Fruit fly (Drosophila melanogaster) whole organism, embryonic: Measurements from ENCODE around the gene CG6023.

ENCODE experiments used
- Atf-2 ChIP-seq: fragments of 200-800 bp; sonication (Bioruptor generic); optimal IDR thresholded peaks from 2 replicates; lab custom pipeline; 2016; ENCODE audit warnings: missing biosample characterization, missing genetic modification characterization
- Atf3 ChIP-seq: fragments of 200-800 bp; sonication (Bioruptor generic); optimal IDR thresholded peaks from 3 replicates; lab custom pipeline; 2016; ENCODE audit warnings: missing biosample characterization, missing genetic modification characterization
- CG11723 ChIP-seq: fragments of 200-800 bp; sonication (Bioruptor generic); optimal IDR thresholded peaks from 2 replicates; lab custom pipeline; 2017; ENCODE audit warnings: missing biosample characterization, mild to moderate bottlenecking, missing genetic modification characterization
- CG12155 ChIP-seq: fragments of 200-800 bp; sonication (Bioruptor generic); optimal IDR thresholded peaks from 3 replicates; lab custom pipeline; 2016; ENCODE audit warnings: missing biosample characterization, missing genetic modification characterization
- CG13424 ChIP-seq: fragments of 200-800 bp; sonication (Bioruptor generic); optimal IDR thresholded peaks from 2 replicates; lab custom pipeline; 2019; ENCODE audit warnings: missing biosample characterization, mild to moderate bottlenecking, missing genetic modification characterization, moderate library complexity
- CG15073 ChIP-seq: fragments of 200-800 bp; sonication (Bioruptor generic); optimal IDR thresholded peaks from 2 replicates; lab custom pipeline; 2016; ENCODE audit warnings: missing biosample characterization, missing genetic modification characterization
- CG16813 ChIP-seq: fragments of 200-800 bp; sonication (Bioruptor generic); IDR thresholded peaks from 3 replicates; pipeline ENCODE4 v1.3.6; 2022; ENCODE audit warnings: missing biosample characterization, missing genetic modification characterization; ENCODE audit not compliant: partially characterized antibody
- CG17186 ChIP-seq: fragments of 200-800 bp; sonication (Bioruptor generic); optimal IDR thresholded peaks from 3 replicates; lab custom pipeline; 2017; ENCODE audit warnings: missing biosample characterization, missing genetic modification reagents, missing genetic modification characterization
- CG18476 ChIP-seq: fragments of 200-800 bp; sonication (Bioruptor generic); optimal IDR thresholded peaks from 2 replicates; lab custom pipeline; 2016; ENCODE audit warnings: missing biosample characterization, mild to moderate bottlenecking, missing genetic modification characterization
- CG18764 ChIP-seq: fragments of 200-800 bp; sonication (Bioruptor generic); optimal IDR thresholded peaks from 3 replicates; lab custom pipeline; 2016; ENCODE audit warnings: missing biosample characterization, missing genetic modification characterization
- CG2712 ChIP-seq: fragments of 200-800 bp; optimal IDR thresholded peaks from 3 replicates; lab custom pipeline; 2019; ENCODE audit warnings: missing biosample characterization, mild to moderate bottlenecking, missing genetic modification characterization, moderate library complexity
- CG32772 ChIP-seq: fragments of 200-800 bp; sonication (Bioruptor generic); IDR thresholded peaks from 2 replicates; pipeline ENCODE4 v1.3.6; 2022; ENCODE audit warnings: missing biosample characterization, missing genetic modification characterization
- CG3847 ChIP-seq: fragments of 200-800 bp; sonication (Bioruptor generic); IDR thresholded peaks from 2 replicates; pipeline ENCODE4 v1.3.6; 2022; ENCODE audit warnings: missing biosample characterization, missing genetic modification characterization
- CG5245 ChIP-seq: fragments of 200-800 bp; sonication (Bioruptor generic); optimal IDR thresholded peaks from 3 replicates; lab custom pipeline; 2016; ENCODE audit warnings: missing biosample characterization, missing genetic modification characterization
- CG7786 ChIP-seq: fragments of 200-800 bp; sonication (Bioruptor generic); optimal IDR thresholded peaks from 2 replicates; lab custom pipeline; 2016; ENCODE audit warnings: missing biosample characterization, missing genetic modification characterization
- CG8290 ChIP-seq, 3 experiments: fragments of 200-800 bp; sonication (Bioruptor generic); optimal IDR thresholded peaks; 2 replicates each; lab custom pipeline; 2016 to 2019; ENCODE audit warnings: missing biosample characterization in 3 of 3, missing genetic modification characterization in 3 of 3, mild to moderate bottlenecking in 2 of 3, moderate library complexity in 1 of 3
- CG9437 ChIP-seq: fragments of 200-800 bp; sonication (Bioruptor generic); optimal IDR thresholded peaks from 2 replicates; lab custom pipeline; 2018; ENCODE audit warnings: missing biosample characterization, mild to moderate bottlenecking, missing genetic modification characterization
- CG9817 ChIP-seq: fragments of 200-800 bp; sonication (Bioruptor generic); optimal IDR thresholded peaks from 2 replicates; lab custom pipeline; 2018; ENCODE audit warnings: missing biosample characterization, mild to moderate bottlenecking, missing genetic modification characterization, moderate library complexity
- CrebB ChIP-seq: fragments of 200-800 bp; sonication (Bioruptor generic); optimal IDR thresholded peaks from 3 replicates; lab custom pipeline; 2018; ENCODE audit warnings: missing biosample characterization, mild to moderate bottlenecking, missing genetic modification characterization
- Ets65A ChIP-seq: fragments of 200-800 bp; sonication (Bioruptor generic); peaks from one replicate; lab custom pipeline; 2016; ENCODE audit warnings: missing biosample characterization, missing genetic modification characterization
- Gug ChIP-seq: fragments of 200-800 bp; sonication (Bioruptor generic); IDR thresholded peaks from 4 replicates; pipeline ENCODE4 v1.3.6; 2022; ENCODE audit warnings: missing biosample characterization, missing genetic modification characterization
- H15 ChIP-seq: fragments of 200-800 bp; sonication (Bioruptor generic); IDR thresholded peaks from 3 replicates; pipeline ENCODE4 v1.3.6; 2022; ENCODE audit warnings: missing biosample characterization, missing genetic modification characterization
- HLH4C ChIP-seq: fragments of 200-800 bp; sonication (Bioruptor generic); IDR thresholded peaks from 3 replicates; pipeline ENCODE4 v1.3.6; 2022; ENCODE audit warnings: missing biosample characterization, missing genetic modification characterization; ENCODE audit not compliant: partially characterized antibody
- HLH54F ChIP-seq: fragments of 200-800 bp; sonication (Bioruptor generic); optimal IDR thresholded peaks from 3 replicates; lab custom pipeline; 2016; ENCODE audit warnings: missing biosample characterization, missing genetic modification characterization
- Hey ChIP-seq: fragments of 200-800 bp; sonication (Bioruptor generic); optimal IDR thresholded peaks from 3 replicates; lab custom pipeline; 2018; ENCODE audit warnings: missing biosample characterization, mild to moderate bottlenecking, missing genetic modification characterization
- HmgD ChIP-seq: fragments of 200-800 bp; sonication (Bioruptor generic); optimal IDR thresholded peaks from 3 replicates; lab custom pipeline; 2016; ENCODE audit warnings: missing biosample characterization, missing genetic modification characterization
- HmgZ ChIP-seq: fragments of 200-800 bp; sonication (Bioruptor generic); optimal IDR thresholded peaks from 2 replicates; lab custom pipeline; 2018; ENCODE audit warnings: missing biosample characterization, mild to moderate bottlenecking, missing genetic modification characterization
- MBD-R2 ChIP-seq: fragments of 200-800 bp; sonication (Bioruptor generic); IDR thresholded peaks from 2 replicates; pipeline ENCODE4 v1.3.6; 2022; ENCODE audit warnings: missing biosample characterization, missing genetic modification characterization
- Mrtf ChIP-seq: fragments of 200-800 bp; sonication (Bioruptor generic); IDR thresholded peaks from 3 replicates; pipeline ENCODE4 v1.3.6; 2022; ENCODE audit warnings: missing biosample characterization, missing genetic modification characterization
- NC2β ChIP-seq: fragments of 200-800 bp; sonication (Bioruptor generic); optimal IDR thresholded peaks from 2 replicates; lab custom pipeline; 2016; ENCODE audit warnings: missing biosample characterization, missing genetic modification characterization
- Xbp1 ChIP-seq: fragments of 200-800 bp; sonication (Bioruptor generic); optimal IDR thresholded peaks from 3 replicates; lab custom pipeline; 2016; ENCODE audit warnings: missing biosample characterization, mild to moderate bottlenecking, missing genetic modification characterization
- ab ChIP-seq: fragments of 200-800 bp; sonication (Bioruptor generic); optimal IDR thresholded peaks from 2 replicates; lab custom pipeline; 2016; ENCODE audit warnings: missing biosample characterization, missing genetic modification characterization
- aop ChIP-seq: fragments of 200-800 bp; sonication (Bioruptor generic); IDR thresholded peaks from 2 replicates; pipeline ENCODE4 v1.3.6; 2022; ENCODE audit warnings: missing biosample characterization, missing genetic modification characterization
- bab2 ChIP-seq: fragments of 200-800 bp; sonication (Bioruptor generic); optimal IDR thresholded peaks from 2 replicates; lab custom pipeline; 2016; ENCODE audit warnings: missing biosample characterization, missing genetic modification characterization
- bowl ChIP-seq: fragments of 200-800 bp; sonication (Bioruptor generic); IDR thresholded peaks from 2 replicates; pipeline ENCODE4 v1.3.6; 2022; ENCODE audit warnings: missing biosample characterization, missing genetic modification characterization
- caup ChIP-seq: fragments of 200-800 bp; sonication (Bioruptor generic); optimal IDR thresholded peaks from 3 replicates; lab custom pipeline; 2017; ENCODE audit warnings: missing biosample characterization, mild to moderate bottlenecking, missing genetic modification characterization, moderate library complexity; ENCODE audit not compliant: severe bottlenecking
- cg ChIP-seq: fragments of 200-800 bp; sonication (Bioruptor generic); optimal IDR thresholded peaks from 3 replicates; lab custom pipeline; 2019; ENCODE audit warnings: missing biosample characterization, mild to moderate bottlenecking, missing genetic modification characterization, moderate library complexity
- chn ChIP-seq: fragments of 200-800 bp; sonication (Bioruptor generic); optimal IDR thresholded peaks from 2 replicates; lab custom pipeline; 2016; ENCODE audit warnings: missing biosample characterization, missing genetic modification characterization
- cwo ChIP-seq: fragments of 200-800 bp; sonication (Bioruptor generic); optimal IDR thresholded peaks from 3 replicates; lab custom pipeline; 2017; ENCODE audit warnings: missing biosample characterization, missing genetic modification characterization, mild to moderate bottlenecking, moderate library complexity, missing genetic modification reagents
- dmrt99B ChIP-seq: fragments of 200-800 bp; sonication (Bioruptor generic); optimal IDR thresholded peaks from 2 replicates; lab custom pipeline; 2018; ENCODE audit warnings: missing biosample characterization, mild to moderate bottlenecking, missing genetic modification characterization, moderate library complexity
- insv ChIP-seq, 2 experiments: fragments of 200-800 bp; sonication (Bioruptor generic); optimal IDR thresholded peaks; 3 replicates each; lab custom pipeline; 2016 to 2018; ENCODE audit warnings: missing biosample characterization in 2 of 2, missing genetic modification characterization in 2 of 2
- lov ChIP-seq, 2 experiments: fragments of 200-800 bp in 1 of 2; fragments of >200 bp in 1 of 2; sonication (Bioruptor generic) in 1 of 2; IDR thresholded peaks in 1 of 2; optimal IDR thresholded peaks in 1 of 2; 2 replicates in 1 of 2; 3 replicates in 1 of 2; pipeline versions ENCODE4 v1.3.6 to Lab custom; 2017 to 2022; ENCODE audit warnings: missing biosample characterization in 1 of 2, missing genetic modification characterization in 1 of 2
- mirr ChIP-seq: fragments of 200-800 bp; sonication (Bioruptor generic); optimal IDR thresholded peaks from 3 replicates; lab custom pipeline; 2018; ENCODE audit warnings: missing biosample characterization, mild to moderate bottlenecking, missing genetic modification characterization
- nom ChIP-seq: fragments of 200-800 bp; sonication (Bioruptor generic); optimal IDR thresholded peaks from 2 replicates; lab custom pipeline; 2017; ENCODE audit warnings: missing biosample characterization, missing genetic modification characterization, mild to moderate bottlenecking, moderate library complexity, missing genetic modification reagents
- pan ChIP-seq, 4 experiments: fragments of >200 bp in 3 of 4; fragments of 200-800 bp in 1 of 4; sonication (Bioruptor generic) in 1 of 4; optimal IDR thresholded peaks in 3 of 4; IDR thresholded peaks in 1 of 4; 2 replicates each; pipeline versions ENCODE4 v1.3.6 to Lab custom; 2017 to 2022; ENCODE audit warnings: missing biosample characterization in 2 of 4, missing genetic modification characterization in 2 of 4, mixed read lengths in 1 of 4
- run ChIP-seq: fragments of 200-800 bp; sonication (Bioruptor generic); optimal IDR thresholded peaks from 3 replicates; lab custom pipeline; 2018; ENCODE audit warnings: missing biosample characterization, mild to moderate bottlenecking, missing genetic modification characterization
- sc ChIP-seq, 3 experiments: fragments of >200 bp in 2 of 3; fragments of 200-800 bp in 1 of 3; sonication (Bioruptor generic) in 1 of 3; optimal IDR thresholded peaks; 2 replicates in 2 of 3; 3 replicates in 1 of 3; lab custom pipeline; 2017; ENCODE audit warnings: mild to moderate bottlenecking in 1 of 3, missing biosample characterization in 1 of 3, missing genetic modification characterization in 1 of 3, missing genetic modification reagents in 1 of 3
- wdn ChIP-seq: fragments of 200-800 bp; sonication (Bioruptor generic); IDR thresholded peaks from 2 replicates; pipeline ENCODE4 v1.3.6; 2022; ENCODE audit warnings: missing biosample characterization, missing genetic modification characterization
- yki ChIP-seq: fragments of >200 bp; optimal IDR thresholded peaks from 3 replicates; lab custom pipeline; 2018

The CG6023 gene

DNA sequence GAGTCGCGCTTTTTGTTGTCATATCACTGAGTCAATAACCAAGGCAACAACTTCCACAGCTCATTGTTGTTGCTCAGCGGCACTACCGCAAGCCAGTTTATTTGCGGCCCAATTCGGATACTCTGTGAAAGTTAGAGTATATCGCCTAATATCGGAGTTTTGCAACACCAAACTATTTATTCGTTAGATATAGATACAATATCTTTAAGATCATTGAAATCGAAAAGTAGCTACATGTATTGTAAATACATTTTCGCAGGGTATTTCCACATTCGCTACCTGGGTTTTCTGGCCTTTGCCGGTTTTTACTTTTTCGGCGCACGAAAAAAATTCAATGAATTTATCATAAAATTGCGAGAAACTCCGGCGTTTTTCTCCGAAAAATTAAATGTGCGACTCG is 27.0 kb downstream of the CG6023 start (continued):
- TF ChIP-seq run (tag; lab: Kevin White, UChicago) = peak; percentile 21
- TF ChIP-seq aop (GFP tag; lab: Robert Waterston, UW) = peak; percentile 53; the same call in 1 of the 2 replicates
- TF ChIP-seq yki (lab: Kevin White, UChicago) = no peak
- peak; percentile 39 for TF ChIP-seq CG9437
- no peak for TF ChIP-seq pan (optimal IDR thresholded peaks at IDR 0.05; lab: Kevin White, UChicago)
- TF ChIP-seq pan (GFP tag; optimal IDR thresholded peaks at IDR 0.05 in 1 of 2, IDR thresholded peaks at IDR 0.05 in 1 of 2) = peak in 1 of 2 experiments; percentile 85
- TF ChIP-seq nom (GFP tag; lab: Kevin White, UChicago) = no peak
- TF ChIP-seq Gug (GFP tag; lab: Robert Waterston, UW) = peak; percentile 69
- TF ChIP-seq CG11723 (GFP tag; lab: Kevin White, UChicago) = peak; percentile 34
- TF ChIP-seq HmgD (GFP tag; lab: Kevin White, UChicago) = no peak
- peak; percentile 11 for TF ChIP-seq Atf-2
- peak; percentile 77 for TF ChIP-seq Mrtf (GFP tag; lab: Robert Waterston, UW)
- TF ChIP-seq CG16813 (GFP tag; lab: Robert Waterston, UW) = no peak
- peak; percentile 75 for TF ChIP-seq CG13424
- TF ChIP-seq CG15073 = no peak
- TF ChIP-seq CG2712 = peak; percentile 62
- no peak for TF ChIP-seq CG8290 (GFP tag; optimal IDR thresholded peaks at IDR 0.05; lab: Kevin White, UChicago)
- TF ChIP-seq CG8290 (tag; optimal IDR thresholded peaks at IDR 0.05; lab: Kevin White, UChicago) = peak in 1 of 2 experiments; percentile 90
- peak; percentile 13 for TF ChIP-seq Atf3
- no peak for TF ChIP-seq cg (GFP tag; lab: Kevin White, UChicago)
- peak; percentile 19 for TF ChIP-seq mirr
- peak; percentile 35 for TF ChIP-seq CrebB (tag; lab: Kevin White, UChicago)
- no peak for TF ChIP-seq insv (GFP tag; optimal IDR thresholded peaks at IDR 0.05; lab: Kevin White, UChicago)
- TF ChIP-seq CG17186 (GFP tag; lab: Kevin White, UChicago) = no peak
- peak; percentile 75 for TF ChIP-seq CG3847 (GFP tag; lab: Robert Waterston, UW)
- TF ChIP-seq H15 (GFP tag; lab: Robert Waterston, UW) = peak; percentile 77
- 0 out of 2 replicates have a peak, but pooled peaks have one; percentile 54 for TF ChIP-seq bowl (GFP tag; lab: Robert Waterston, UW)
- peak; percentile 80 for TF ChIP-seq CG32772
- no peak for TF ChIP-seq lov (optimal IDR thresholded peaks at IDR 0.05; lab: Kevin White, UChicago)
- peak; percentile 46; the same call in 1 of the 3 replicates for TF ChIP-seq lov (GFP tag; IDR thresholded peaks at IDR 0.05; lab: Robert Waterston, UW)
- no peak for TF ChIP-seq ab (GFP tag; lab: Kevin White, UChicago)
- peak; percentile 45 for TF ChIP-seq chn (GFP tag; lab: Kevin White, UChicago)
- peak; percentile 23 for TF ChIP-seq CG18764
- TF ChIP-seq wdn (GFP tag; lab: Robert Waterston, UW) = peak; percentile 60
- TF ChIP-seq MBD-R2 (GFP tag; lab: Robert Waterston, UW) = peak; percentile 53
- TF ChIP-seq sc (optimal IDR thresholded peaks at IDR 0.05; lab: Kevin White, UChicago) = no peak
- no peak for TF ChIP-seq sc (GFP tag; optimal IDR thresholded peaks at IDR 0.05; lab: Kevin White, UChicago)
- peak; percentile 61 for TF ChIP-seq NC2β
- peak; percentile 84 for TF ChIP-seq dmrt99B (tag; lab: Kevin White, UChicago)
- TF ChIP-seq bab2 (GFP tag; lab: Kevin White, UChicago) = peak; percentile 63
- TF ChIP-seq Ets65A (GFP tag; lab: Kevin White, UChicago) = peak; percentile 95
- TF ChIP-seq Hey = peak; percentile 13
- TF ChIP-seq CG12155 (GFP tag; lab: Kevin White, UChicago) = peak; percentile 41
- peak; percentile 76 for TF ChIP-seq CG9817
- peak; percentile 65 for TF ChIP-seq Xbp1 (GFP tag; lab: Kevin White, UChicago)
- TF ChIP-seq CG5245 (GFP tag; lab: Kevin White, UChicago) = peak; percentile 33
- TF ChIP-seq HLH54F (GFP tag; lab: Kevin White, UChicago) = peak; percentile 41
- TF ChIP-seq cwo (GFP tag; lab: Kevin White, UChicago) = peak; percentile 68
- TF ChIP-seq caup (GFP tag; lab: Kevin White, UChicago) = peak; percentile 78
- TF ChIP-seq HLH4C (GFP tag; lab: Robert Waterston, UW) = no peak
- TF ChIP-seq CG18476 = peak; percentile 28
- TF ChIP-seq CG7786 = peak; percentile 54
- peak; percentile 61 for TF ChIP-seq HmgZ (tag; lab: Kevin White, UChicago)
